Fruit fly (Drosophila melanogaster): ENCODE measurements around the gene Lcp65Ae.

DNA sequence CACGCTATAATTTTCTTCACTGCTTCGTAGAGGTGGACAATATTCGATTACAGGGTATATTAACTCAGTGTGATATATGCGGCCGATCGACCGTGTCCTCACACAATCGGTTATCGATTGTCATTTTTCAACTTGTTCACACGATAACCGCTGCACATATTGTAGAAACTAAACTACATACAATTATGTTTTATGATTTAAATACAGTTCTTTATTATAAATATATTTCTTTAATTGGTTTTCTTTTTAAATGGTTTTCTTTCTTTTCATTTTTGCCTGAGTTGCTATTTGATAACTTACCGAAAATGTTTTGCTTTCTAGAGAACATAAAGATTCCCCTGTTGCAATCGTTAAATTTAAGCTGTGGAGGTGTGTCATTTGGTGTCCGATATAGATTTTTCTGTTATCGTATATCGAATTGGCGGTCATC is 35.9 kb upstream of the Lcp65Ae start, which contains the start of the genes fmt and CG7376:
- no peak for TF ChIP-seq CTCF (optimal IDR thresholded peaks at IDR 0.05)
- TF ChIP-seq CG8478 (optimal IDR thresholded peaks at IDR 0.05): no peak
